Worm (Caenorhabditis elegans) whole organism, L4 larva: Measurements from ENCODE around the gene cest-5.2.

Experiments
- F44E2.7 ChIP-seq: fragments of 200-800 bp; sonication (Bioruptor generic); IDR thresholded peaks from 2 replicates; pipeline ENCODE4 v2.1.2; 2022; ENCODE audit warnings: missing genetic modification characterization, missing compliant biosample characterization
- F49E8.2 ChIP-seq: sonication (generic microtip); optimal IDR thresholded peaks from 2 replicates; lab custom pipeline; 2016; ENCODE audit warnings: missing compliant biosample characterization, mild to moderate bottlenecking, missing genetic modification characterization, borderline replicate concordance
- T20F7.1 ChIP-seq: fragments of 200-800 bp; sonication (Bioruptor generic); optimal IDR thresholded peaks from 2 replicates; lab custom pipeline; 2018; ENCODE audit warnings: mild to moderate bottlenecking, missing genetic modification characterization, missing compliant biosample characterization
- T26A8.4 ChIP-seq: fragments of 200-800 bp; sonication (Bioruptor generic); IDR thresholded peaks from 2 replicates; pipeline ENCODE4 v1.3.6; 2022; ENCODE audit warnings: missing genetic modification characterization, missing compliant biosample characterization
- ama-1 ChIP-seq: fragments of 150-350 bp; optimal IDR thresholded peaks from 2 replicates; lab custom pipeline; 2014; ENCODE audit warnings: inconsistent platforms, mixed read lengths
- ceh-28 ChIP-seq: fragments of 150-350 bp; optimal IDR thresholded peaks from 2 replicates; lab custom pipeline; 2014; ENCODE audit warnings: missing biosample characterization, missing genetic modification reagents, missing genetic modification characterization
- daf-16 ChIP-seq, 3 experiments: sonication (generic microtip); optimal IDR thresholded peaks; 2 replicates each; lab custom pipeline; 2016 to 2017; ENCODE audit warnings: missing genetic modification characterization in 3 of 3, missing genetic modification reagents in 3 of 3, mild to moderate bottlenecking in 2 of 3, missing compliant biosample characterization in 2 of 3, missing biosample characterization in 1 of 3, moderate library complexity in 1 of 3
- daf-19 ChIP-seq: fragments of 200-800 bp; sonication (Bioruptor generic); conservative IDR thresholded peaks from 2 replicates; pipeline ENCODE4 v1.3.6; 2022; ENCODE audit warnings: missing genetic modification characterization, missing compliant biosample characterization
- dmd-6 ChIP-seq: fragments of 200-800 bp; sonication (Bioruptor generic); IDR thresholded peaks from 2 replicates; pipeline ENCODE4 v1.3.6; 2022; ENCODE audit warnings: missing genetic modification reagents, missing genetic modification characterization, missing compliant biosample characterization
- dmd-8 ChIP-seq: fragments of 200-800 bp; sonication (Bioruptor generic); IDR thresholded peaks from 2 replicates; pipeline ENCODE4 v1.3.6; 2022; ENCODE audit warnings: missing genetic modification characterization, missing compliant biosample characterization
- dmd-9 ChIP-seq: fragments of 200-800 bp; sonication (Bioruptor generic); IDR thresholded peaks from 2 replicates; pipeline ENCODE4 v1.3.6; 2022; ENCODE audit warnings: missing genetic modification reagents, missing genetic modification characterization, missing compliant biosample characterization
- dve-1 ChIP-seq: sonication (generic microtip); optimal IDR thresholded peaks from 2 replicates; lab custom pipeline; 2017; ENCODE audit warnings: antibody characterized with exemption, mild to moderate bottlenecking, missing genetic modification characterization, missing compliant biosample characterization; ENCODE audit not compliant: insufficient read depth
- egl-43 ChIP-seq: fragments of 200-800 bp; sonication (Bioruptor generic); IDR thresholded peaks from 2 replicates; pipeline ENCODE4 v1.3.6; 2022; ENCODE audit warnings: missing genetic modification reagents, missing genetic modification characterization, missing compliant biosample characterization
- gei-8 ChIP-seq: fragments of 200-800 bp; sonication (Bioruptor generic); optimal IDR thresholded peaks from 2 replicates; lab custom pipeline; 2018; ENCODE audit warnings: mild to moderate bottlenecking, missing genetic modification characterization, missing compliant biosample characterization
- hif-1 ChIP-seq, 2 experiments: sonication (generic microtip); optimal IDR thresholded peaks; 2 replicates each; lab custom pipeline; 2016 to 2017; ENCODE audit warnings: missing compliant biosample characterization in 2 of 2, missing genetic modification characterization in 2 of 2, missing genetic modification reagents in 2 of 2, missing genotype in 2 of 2, mild to moderate bottlenecking in 1 of 2
- hlh-11 ChIP-seq: fragments of 200-800 bp; sonication (Bioruptor generic); optimal IDR thresholded peaks from 2 replicates; lab custom pipeline; 2018; ENCODE audit warnings: mild to moderate bottlenecking, missing genetic modification characterization, missing compliant biosample characterization
- hlh-30 ChIP-seq: sonication (generic microtip); optimal IDR thresholded peaks from 2 replicates; lab custom pipeline; 2017; ENCODE audit warnings: antibody characterized with exemption, mild to moderate bottlenecking, missing genetic modification characterization, missing compliant biosample characterization; ENCODE audit not compliant: insufficient read depth
- jun-1 ChIP-seq: fragments of 150-350 bp; optimal IDR thresholded peaks from 2 replicates; lab custom pipeline; 2014; ENCODE audit warnings: missing biosample characterization, missing genetic modification reagents, missing genetic modification characterization
- lin-13 ChIP-seq: fragments of 150-350 bp; optimal IDR thresholded peaks from 2 replicates; lab custom pipeline; 2014; ENCODE audit warnings: missing biosample characterization, missing genetic modification reagents, missing genetic modification characterization
- lin-15B ChIP-seq: fragments of 150-350 bp; sonication (generic microtip); optimal IDR thresholded peaks from 3 replicates; lab custom pipeline; 2014; ENCODE audit warnings: missing biosample characterization, missing genetic modification characterization
- lin-29 ChIP-seq: fragments of 200-800 bp; sonication (Bioruptor generic); IDR thresholded peaks from 2 replicates; pipeline ENCODE4 v1.3.6; 2022; ENCODE audit warnings: missing genetic modification reagents, missing genetic modification characterization, missing compliant biosample characterization
- lin-38 ChIP-seq: fragments of 200-800 bp; sonication (Bioruptor generic); IDR thresholded peaks from 2 replicates; pipeline ENCODE4 v1.3.6; 2022; ENCODE audit warnings: missing genetic modification reagents, missing genetic modification characterization, missing compliant biosample characterization
- lin-39 ChIP-seq: fragments of 150-350 bp; optimal IDR thresholded peaks from 2 replicates; lab custom pipeline; 2014; ENCODE audit warnings: missing biosample characterization, missing genetic modification reagents, missing genetic modification characterization
- lsy-2 ChIP-seq, 2 experiments: fragments of 150-350 bp in 1 of 2; sonication (generic microtip) in 1 of 2; optimal IDR thresholded peaks; 2 replicates each; lab custom pipeline; 2014 to 2017; ENCODE audit warnings: missing biosample characterization in 2 of 2, missing genetic modification characterization in 2 of 2
- mdl-1 ChIP-seq, 2 experiments: fragments of 150-350 bp in 1 of 2; sonication (generic microtip) in 1 of 2; optimal IDR thresholded peaks; 2 replicates each; lab custom pipeline; 2014 to 2017; ENCODE audit warnings: missing biosample characterization in 2 of 2, missing genetic modification characterization in 2 of 2
- mep-1 ChIP-seq: fragments of 150-350 bp; sonication (generic microtip); optimal IDR thresholded peaks from 3 replicates; lab custom pipeline; 2014; ENCODE audit warnings: missing biosample characterization, missing genetic modification characterization
- mxl-2 ChIP-seq: fragments of 200-800 bp; sonication (Bioruptor generic); conservative IDR thresholded peaks from 2 replicates; pipeline ENCODE4 v1.3.6; 2022; ENCODE audit warnings: missing genetic modification reagents, missing genetic modification characterization, missing compliant biosample characterization
- mxl-3 ChIP-seq: fragments of 200-800 bp; sonication (Bioruptor generic); optimal IDR thresholded peaks from 2 replicates; lab custom pipeline; 2018; ENCODE audit warnings: mild to moderate bottlenecking, missing genetic modification characterization, missing compliant biosample characterization
- nhr-237 ChIP-seq: sonication (generic microtip); optimal IDR thresholded peaks from 2 replicates; lab custom pipeline; 2017; ENCODE audit warnings: missing biosample characterization, missing genetic modification characterization
- nhr-28 ChIP-seq: fragments of 150-350 bp; optimal IDR thresholded peaks from 2 replicates; lab custom pipeline; 2014; ENCODE audit warnings: missing biosample characterization, missing genetic modification characterization
- nhr-42 ChIP-seq: fragments of 200-800 bp; sonication (Bioruptor generic); IDR thresholded peaks from 2 replicates; pipeline ENCODE4 v1.3.6; 2022; ENCODE audit warnings: missing genetic modification characterization, missing compliant biosample characterization
- pha-4 ChIP-seq, 2 experiments: fragments of 150-350 bp in 1 of 2; fragments of 200-800 bp in 1 of 2; sonication (Bioruptor generic) in 1 of 2; IDR thresholded peaks in 1 of 2; optimal IDR thresholded peaks in 1 of 2; 2 replicates each; pipeline versions ENCODE4 v1.3.6 to Lab custom; 2014 to 2022; ENCODE audit warnings: missing genetic modification characterization in 2 of 2, missing genetic modification reagents in 2 of 2, missing biosample characterization in 1 of 2, missing compliant biosample characterization in 1 of 2
- rbr-2 ChIP-seq: sonication (generic microtip); optimal IDR thresholded peaks from 2 replicates; lab custom pipeline; 2016; ENCODE audit warnings: missing genotype, missing genetic modification characterization, missing compliant biosample characterization
- snpc-1.2 ChIP-seq: fragments of 200-800 bp; sonication (Bioruptor generic); IDR thresholded peaks from 2 replicates; pipeline ENCODE4 v1.3.6; 2022; ENCODE audit warnings: missing genetic modification reagents, missing genetic modification characterization, missing compliant biosample characterization
- snpc-4 ChIP-seq: fragments of 150-350 bp; optimal IDR thresholded peaks from 2 replicates; lab custom pipeline; 2014; ENCODE audit warnings: missing biosample characterization, missing genetic modification characterization
- spr-1 ChIP-seq: sonication (generic microtip); optimal IDR thresholded peaks from 2 replicates; lab custom pipeline; 2016; ENCODE audit warnings: mild to moderate bottlenecking, missing genetic modification characterization, missing compliant biosample characterization
- spr-3 ChIP-seq: fragments of 200-800 bp; sonication (Bioruptor generic); optimal IDR thresholded peaks from 2 replicates; lab custom pipeline; 2018; ENCODE audit warnings: mild to moderate bottlenecking, missing genetic modification characterization, missing compliant biosample characterization
- unc-130 ChIP-seq: sonication (generic microtip); optimal IDR thresholded peaks from 2 replicates; lab custom pipeline; 2016; ENCODE audit warnings: missing genetic modification reagents, missing genetic modification characterization, missing compliant biosample characterization
- zip-2 ChIP-seq: fragments of 150-350 bp; optimal IDR thresholded peaks from 2 replicates; lab custom pipeline; 2014; ENCODE audit warnings: missing biosample characterization, missing genetic modification characterization

Gene cest-5.2

DNA sequence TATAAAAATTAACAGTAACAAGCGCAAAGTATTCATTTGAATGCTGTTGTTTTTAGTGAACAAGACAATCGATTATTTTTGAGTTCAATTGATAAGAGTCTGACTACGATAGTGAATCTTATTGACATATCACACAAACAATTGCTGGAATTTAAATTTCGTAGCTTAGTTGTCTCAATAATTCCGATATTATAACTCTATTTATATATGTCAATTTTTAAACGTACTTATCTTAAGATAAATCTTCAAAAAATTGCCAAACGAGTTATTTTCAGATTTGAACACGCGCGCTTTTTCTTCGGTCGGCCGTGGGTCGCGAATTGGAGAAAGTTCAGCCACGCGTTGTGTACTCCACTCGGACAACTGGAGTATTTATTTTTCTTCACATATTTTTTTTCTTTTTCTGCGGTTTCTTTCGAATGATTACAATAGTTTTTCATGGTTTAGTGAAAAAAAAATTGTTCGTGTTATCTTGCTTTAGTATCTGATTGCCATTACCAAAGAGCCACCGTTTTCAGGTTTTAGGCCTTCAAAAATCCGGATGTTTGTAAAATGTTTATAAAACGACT, 4.1 kb upstream of the cest-5.2 start, which contains the start of the genes cest-5.1 and C01B10.9 (continued):
- no peak for TF ChIP-seq spr-1
- TF ChIP-seq T20F7.1 (GFP tag; lab: Kevin White, UChicago), result peak; percentile 15
- peak; percentile 30 for TF ChIP-seq rbr-2
- no peak for TF ChIP-seq mxl-2 (GFP tag; lab: Robert Waterston, UW)
- no peak for TF ChIP-seq F44E2.7
- peak in 1 of 2 experiments; percentile 79 for TF ChIP-seq lsy-2 (tag; optimal IDR thresholded peaks at IDR 0.05; lab: Kevin White, UChicago)
- peak; percentile 31 for TF ChIP-seq nhr-28
- TF ChIP-seq dmd-8 (GFP tag; lab: Robert Waterston, UW), result no peak
- peak; percentile 4 for TF ChIP-seq zip-2 (tag; lab: Kevin White, UChicago)
- TF ChIP-seq snpc-4, result peak; percentile 12

ce11 chrIV:6623390-6623789, 4.3 kb downstream of the cest-5.2 start, which contains the start of gene C01B10.44:
Gene C01B10.44 (plus strand): TSS chrIV:6623690.
- TF ChIP-seq F44E2.7 (no peak), ama-1 (lab: Kevin White, UChicago) (no peak), snpc-1.2 (GFP tag; lab: Robert Waterston, UW) (no peak), spr-1 (no peak)

- TF ChIP-seq lin-13, result no peak
- TF ChIP-seq snpc-1.2 (GFP tag; lab: Robert Waterston, UW), result no peak
- TF ChIP-seq mdl-1 (tag; optimal IDR thresholded peaks at IDR 0.05; lab: Kevin White, UChicago), result peak in 1 of 2 experiments; percentile 7
- no peak for TF ChIP-seq nhr-42
- TF ChIP-seq snpc-4, result no peak
- no peak for TF ChIP-seq lin-39
- no peak for TF ChIP-seq gei-8 (GFP tag; lab: Kevin White, UChicago)
- TF ChIP-seq nhr-28, result peak; percentile 75
- TF ChIP-seq dve-1 (tag; lab: Kevin White, UChicago), result peak; percentile 50
- TF ChIP-seq ceh-28 (tag; lab: Kevin White, UChicago), result no peak
- TF ChIP-seq unc-130, result no peak
- TF ChIP-seq spr-3 (GFP tag; lab: Kevin White, UChicago), result no peak
- no peak for TF ChIP-seq jun-1 (tag; lab: Kevin White, UChicago)
- TF ChIP-seq T26A8.4 (GFP tag; lab: Robert Waterston, UW), result no peak
- TF ChIP-seq egl-43, result no peak
- TF ChIP-seq zip-2 (tag; lab: Kevin White, UChicago), result no peak
- no peak for TF ChIP-seq dmd-9 (GFP tag; lab: Robert Waterston, UW)
Measured at ce11 chrIV:6622142-6622541, 5.6 kb downstream of the cest-5.2 start.

DNA sequence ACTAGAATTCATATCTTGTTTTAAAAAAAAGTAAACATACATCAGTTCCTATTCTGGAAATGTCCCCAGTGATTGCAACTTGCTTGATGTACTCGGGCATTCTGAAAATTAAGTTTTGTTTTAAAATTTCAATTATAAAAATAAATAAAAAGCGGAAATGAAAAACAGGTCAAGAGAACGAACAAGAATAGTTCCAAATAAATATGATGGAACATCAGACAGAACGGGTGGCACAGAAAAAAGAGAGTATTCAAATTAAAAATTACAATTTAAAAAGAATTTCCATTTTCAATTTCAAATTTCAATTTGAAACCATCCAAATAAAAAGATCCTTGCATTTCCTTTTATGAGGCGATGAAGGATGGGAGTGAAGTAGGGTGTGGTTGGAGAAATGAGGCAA, 6.5 kb downstream of the cest-5.2 start, which contains the start of gene C01B10.3:
TSS of gene C01B10.3 (minus strand) at position 101 of the 400 bp plus-strand sequence.
- no peak for TF ChIP-seq lin-15B (tag; lab: Kevin White, UChicago)
- TF ChIP-seq zip-2 (tag; lab: Kevin White, UChicago), result no peak
- no peak for TF ChIP-seq lin-29 (GFP tag; lab: Robert Waterston, UW)
- no peak for TF ChIP-seq F49E8.2

DNA sequence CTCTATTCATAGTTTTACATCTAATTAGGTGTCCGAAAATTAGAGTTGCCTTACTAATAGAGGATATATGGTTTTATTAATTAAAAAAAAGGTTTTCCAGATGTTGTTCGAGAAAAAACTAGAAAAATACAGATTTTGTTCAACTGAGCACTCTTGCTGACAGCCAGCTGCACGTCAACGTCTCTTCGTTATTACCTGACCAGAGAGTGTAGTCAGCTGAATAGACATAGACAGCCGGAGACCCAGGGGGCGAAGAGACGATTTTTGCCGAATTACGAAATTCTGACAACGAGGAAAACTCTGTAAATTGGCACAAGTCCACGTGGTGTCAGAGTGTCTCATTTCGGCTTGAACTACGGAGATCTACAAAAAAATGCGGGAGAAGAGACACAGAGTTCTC, 9.1 kb downstream of the cest-5.2 start:
- TF ChIP-seq hlh-30 (peak; percentile 62), T20F7.1 (GFP tag; lab: Kevin White, UChicago) (no peak), nhr-237 (tag; lab: Kevin White, UChicago) (no peak), lin-38 (GFP tag; lab: Robert Waterston, UW) (peak; percentile 54), hlh-11 (tag; lab: Kevin White, UChicago) (peak; percentile 72), pha-4 (GFP tag; IDR thresholded peaks at IDR 0.05; lab: Robert Waterston, UW) (peak; percentile 52; the same call in 1 of the 2 replicates), pha-4 (tag; optimal IDR thresholded peaks at IDR 0.05; lab: Kevin White, UChicago) (no peak), lsy-2 (tag; optimal IDR thresholded peaks at IDR 0.05; lab: Kevin White, UChicago) (peak in 1 of 2 experiments; percentile 34), snpc-4 (no peak), F49E8.2 (no peak), daf-19 (no peak), mxl-3 (peak; percentile 17), dmd-6 (GFP tag; lab: Robert Waterston, UW) (peak; percentile 18; the same call in 1 of the 2 replicates), hif-1 (tag; optimal IDR thresholded peaks at IDR 0.05; lab: Kevin White, UChicago) (peak in 1 of 2 experiments; percentile 12), daf-16 (GFP tag; optimal IDR thresholded peaks at IDR 0.05; lab: Kevin White, UChicago) (no peak), daf-16 (tag; optimal IDR thresholded peaks at IDR 0.05; lab: Kevin White, UChicago) (peak; percentile 26), mep-1 (peak; percentile 29), dve-1 (tag; lab: Kevin White, UChicago) (peak; percentile 28)
